Fruit fly (Drosophila melanogaster) whole organism, embryonic: ENCODE measurements around the gene Arc42.
A peak's percentile ranks its signal among the peaks of the same experiment; 100 is the strongest.

Experiments used
- CG10565 ChIP-seq: fragments of 200-800 bp; sonication (Bioruptor generic); optimal IDR thresholded peaks from 3 replicates; lab custom pipeline; 2016; ENCODE audit warnings: missing biosample characterization, mild to moderate bottlenecking, missing genetic modification characterization
- CG12104 ChIP-seq: fragments of 200-800 bp; sonication (Bioruptor generic); optimal IDR thresholded peaks from 3 replicates; lab custom pipeline; 2016; ENCODE audit warnings: missing biosample characterization, missing genetic modification characterization
- CG14441 ChIP-seq: fragments of 200-800 bp; sonication (Bioruptor generic); IDR thresholded peaks from 2 replicates; pipeline ENCODE4 v1.3.6; 2022; ENCODE audit warnings: missing biosample characterization, missing genetic modification characterization
- CG17361 ChIP-seq: fragments of 200-800 bp; sonication (Bioruptor generic); IDR thresholded peaks from 3 replicates; pipeline ENCODE4 v1.3.6; 2022; ENCODE audit warnings: missing biosample characterization, missing genetic modification characterization
- CG17612 ChIP-seq: fragments of 200-800 bp; sonication (Bioruptor generic); IDR thresholded peaks from 2 replicates; pipeline ENCODE4 v1.3.6; 2022; ENCODE audit warnings: missing biosample characterization, missing genetic modification characterization
- CG17829 ChIP-seq: fragments of 200-800 bp; optimal IDR thresholded peaks from 2 replicates; lab custom pipeline; 2019; ENCODE audit warnings: missing biosample characterization, mild to moderate bottlenecking, missing genetic modification characterization, moderate library complexity
- CG2120 ChIP-seq: fragments of 200-800 bp; sonication (Bioruptor generic); optimal IDR thresholded peaks from 3 replicates; lab custom pipeline; 2016; ENCODE audit warnings: missing biosample characterization, missing genetic modification characterization
- CG32532 ChIP-seq: fragments of 200-800 bp; sonication (Bioruptor generic); IDR thresholded peaks from 2 replicates; pipeline ENCODE4 v1.3.6; 2022; ENCODE audit warnings: missing biosample characterization, missing genetic modification characterization
- CG3281 ChIP-seq: fragments of 200-800 bp; sonication (Bioruptor generic); optimal IDR thresholded peaks from 3 replicates; lab custom pipeline; 2017; ENCODE audit warnings: missing biosample characterization, mild to moderate bottlenecking, missing genetic modification characterization
- CG34422 ChIP-seq: fragments of 200-800 bp; sonication (Bioruptor generic); IDR thresholded peaks from 3 replicates; pipeline ENCODE4 v1.3.6; 2022; ENCODE audit warnings: missing biosample characterization, missing genetic modification characterization
- CG6654 ChIP-seq: fragments of 200-800 bp; sonication (Bioruptor generic); optimal IDR thresholded peaks from 2 replicates; lab custom pipeline; 2017; ENCODE audit warnings: missing biosample characterization, mild to moderate bottlenecking, missing genetic modification characterization
- CG7357 ChIP-seq: fragments of 200-800 bp; sonication (Bioruptor generic); IDR thresholded peaks from 3 replicates; pipeline ENCODE4 v1.3.6; 2022; ENCODE audit warnings: missing biosample characterization, missing genetic modification characterization
- CG7963 ChIP-seq: fragments of 200-800 bp; sonication (Bioruptor generic); IDR thresholded peaks from 3 replicates; pipeline ENCODE4 v1.3.6; 2022; ENCODE audit warnings: missing biosample characterization, missing genetic modification characterization; ENCODE audit not compliant: partially characterized antibody
- CG8388 ChIP-seq: fragments of 200-800 bp; sonication (Bioruptor generic); optimal IDR thresholded peaks from 2 replicates; lab custom pipeline; 2019; ENCODE audit warnings: missing biosample characterization, mild to moderate bottlenecking, missing genetic modification characterization, moderate library complexity
- CG9797 ChIP-seq: fragments of 200-800 bp; sonication (Bioruptor generic); optimal IDR thresholded peaks from 3 replicates; lab custom pipeline; 2018; ENCODE audit warnings: missing biosample characterization, mild to moderate bottlenecking, missing genetic modification characterization
- Dek ChIP-seq: fragments of 200-800 bp; sonication (Bioruptor generic); optimal IDR thresholded peaks from 3 replicates; lab custom pipeline; 2019; ENCODE audit warnings: missing biosample characterization, mild to moderate bottlenecking, missing genetic modification characterization, moderate library complexity
- E2f1 ChIP-seq: fragments of 200-800 bp; sonication (Bioruptor generic); IDR thresholded peaks from 2 replicates; pipeline ENCODE4 v1.3.6; 2022; ENCODE audit warnings: missing biosample characterization, missing genetic modification characterization
- Fer1 ChIP-seq: fragments of 200-800 bp; sonication (Bioruptor generic); optimal IDR thresholded peaks from 2 replicates; lab custom pipeline; 2017; ENCODE audit warnings: missing biosample characterization, mild to moderate bottlenecking, missing genetic modification characterization
- HLH4C ChIP-seq: fragments of 200-800 bp; sonication (Bioruptor generic); IDR thresholded peaks from 3 replicates; pipeline ENCODE4 v1.3.6; 2022; ENCODE audit warnings: missing biosample characterization, missing genetic modification characterization; ENCODE audit not compliant: partially characterized antibody
- HmgZ ChIP-seq: fragments of 200-800 bp; sonication (Bioruptor generic); optimal IDR thresholded peaks from 2 replicates; lab custom pipeline; 2018; ENCODE audit warnings: missing biosample characterization, mild to moderate bottlenecking, missing genetic modification characterization
- Hr78 ChIP-seq, 2 experiments: fragments of 200-800 bp in 1 of 2; fragments of >200 bp in 1 of 2; sonication (Bioruptor generic) in 1 of 2; optimal IDR thresholded peaks; 2 replicates each; lab custom pipeline; 2017 to 2019; ENCODE audit warnings: missing biosample characterization in 2 of 2, missing genetic modification characterization in 2 of 2, mild to moderate bottlenecking in 1 of 2, moderate library complexity in 1 of 2
- Max ChIP-seq: fragments of 200-800 bp; sonication (Bioruptor generic); optimal IDR thresholded peaks from 2 replicates; lab custom pipeline; 2016; ENCODE audit warnings: missing biosample characterization, mild to moderate bottlenecking, missing genetic modification characterization
- Neu2 ChIP-seq: fragments of 200-800 bp; sonication (Bioruptor generic); optimal IDR thresholded peaks from 3 replicates; lab custom pipeline; 2016; ENCODE audit warnings: missing biosample characterization, missing genetic modification characterization, borderline replicate concordance
- Opbp ChIP-seq: fragments of 200-800 bp; sonication (Bioruptor generic); IDR thresholded peaks from 3 replicates; pipeline ENCODE4 v1.3.6; 2022; ENCODE audit warnings: missing biosample characterization, missing genetic modification characterization; ENCODE audit not compliant: partially characterized antibody
- Ravus ChIP-seq: fragments of 200-800 bp; sonication (Bioruptor generic); IDR thresholded peaks from 2 replicates; pipeline ENCODE4 v1.3.6; 2022; ENCODE audit warnings: missing biosample characterization, missing genetic modification characterization
- Scr ChIP-seq: fragments of 200-800 bp; sonication (Bioruptor generic); IDR thresholded peaks from 2 replicates; pipeline ENCODE4 v1.3.6; 2022; ENCODE audit warnings: missing biosample characterization, missing genetic modification characterization; ENCODE audit not compliant: partially characterized antibody
- Sox100B ChIP-seq: fragments of 200-800 bp; sonication (Bioruptor generic); optimal IDR thresholded peaks from 3 replicates; lab custom pipeline; 2018; ENCODE audit warnings: missing biosample characterization, mild to moderate bottlenecking, missing genetic modification characterization
- Sry-β ChIP-seq: fragments of 200-800 bp; sonication (Bioruptor generic); optimal IDR thresholded peaks from 2 replicates; lab custom pipeline; 2018; ENCODE audit warnings: missing biosample characterization, mild to moderate bottlenecking, missing genetic modification characterization, moderate library complexity
- ase ChIP-seq: fragments of 200-800 bp; sonication (Bioruptor generic); IDR thresholded peaks from 3 replicates; pipeline ENCODE4 v1.3.6; 2022; ENCODE audit warnings: missing biosample characterization, missing genetic modification characterization
- bcd ChIP-seq: fragments of 200-800 bp; sonication (Bioruptor generic); optimal IDR thresholded peaks from 2 replicates; lab custom pipeline; 2017; ENCODE audit warnings: missing biosample characterization, mild to moderate bottlenecking, missing genetic modification characterization
- danr ChIP-seq: fragments of 200-800 bp; sonication (Bioruptor generic); IDR thresholded peaks from 2 replicates; pipeline ENCODE4 v1.3.6; 2022; ENCODE audit warnings: missing biosample characterization, missing genetic modification characterization
- dpn ChIP-seq, 2 experiments: fragments of 200-800 bp; sonication (Bioruptor generic); optimal IDR thresholded peaks; 3 replicates each; lab custom pipeline; 2016; ENCODE audit warnings: missing biosample characterization in 2 of 2, missing genetic modification characterization in 2 of 2
- gem ChIP-seq: fragments of 200-800 bp; sonication (Bioruptor generic); optimal IDR thresholded peaks from 2 replicates; lab custom pipeline; 2019; ENCODE audit warnings: missing biosample characterization, mild to moderate bottlenecking, missing genetic modification characterization, moderate library complexity
- hbn ChIP-seq: fragments of 200-800 bp; sonication (Bioruptor generic); IDR thresholded peaks from 2 replicates; pipeline ENCODE4 v1.3.6; 2022; ENCODE audit warnings: missing biosample characterization, missing genetic modification characterization; ENCODE audit not compliant: partially characterized antibody
- hth ChIP-seq: fragments of >200 bp; optimal IDR thresholded peaks from 2 replicates; lab custom pipeline; 2017; ENCODE audit warnings: inconsistent platforms
- inv ChIP-seq: fragments of 200-800 bp; sonication (Bioruptor generic); IDR thresholded peaks from 2 replicates; pipeline ENCODE4 v1.3.6; 2022; ENCODE audit warnings: missing biosample characterization, missing genetic modification characterization; ENCODE audit not compliant: partially characterized antibody
- lola ChIP-seq, 3 experiments: fragments of >200 bp in 2 of 3; fragments of 200-800 bp in 1 of 3; sonication (Bioruptor generic) in 1 of 3; optimal IDR thresholded peaks; 2 replicates each; lab custom pipeline; 2017 to 2019; ENCODE audit warnings: missing biosample characterization in 3 of 3, missing genetic modification characterization in 3 of 3, mild to moderate bottlenecking in 1 of 3, moderate library complexity in 1 of 3
- onecut ChIP-seq: fragments of 200-800 bp; sonication (Bioruptor generic); IDR thresholded peaks from 2 replicates; pipeline ENCODE4 v1.3.6; 2022; ENCODE audit warnings: missing biosample characterization, missing genetic modification characterization
- pan ChIP-seq, 4 experiments: fragments of >200 bp in 3 of 4; fragments of 200-800 bp in 1 of 4; sonication (Bioruptor generic) in 1 of 4; optimal IDR thresholded peaks in 3 of 4; IDR thresholded peaks in 1 of 4; 2 replicates each; pipeline versions ENCODE4 v1.3.6 to Lab custom; 2017 to 2022; ENCODE audit warnings: missing biosample characterization in 2 of 4, missing genetic modification characterization in 2 of 4, mixed read lengths in 1 of 4
- slbo ChIP-seq: fragments of 200-800 bp; sonication (Bioruptor generic); IDR thresholded peaks from 2 replicates; pipeline ENCODE4 v1.3.6; 2022; ENCODE audit warnings: missing biosample characterization, missing genetic modification characterization
- tap ChIP-seq: fragments of 200-800 bp; optimal IDR thresholded peaks from 3 replicates; lab custom pipeline; 2019; ENCODE audit warnings: missing biosample characterization, mild to moderate bottlenecking, missing genetic modification characterization, moderate library complexity
- tgo ChIP-seq: fragments of 200-800 bp; sonication (Bioruptor generic); IDR thresholded peaks from 3 replicates; pipeline ENCODE4 v1.3.6; 2022; ENCODE audit warnings: missing biosample characterization, missing genetic modification characterization
- tna ChIP-seq: fragments of 200-800 bp; sonication (Bioruptor generic); IDR thresholded peaks from 2 replicates; pipeline ENCODE4 v1.3.6; 2022; ENCODE audit warnings: missing biosample characterization, missing genetic modification characterization; ENCODE audit not compliant: partially characterized antibody
- toy ChIP-seq: fragments of 200-800 bp; sonication (Bioruptor generic); IDR thresholded peaks from 2 replicates; pipeline ENCODE4 v1.3.6; 2022; ENCODE audit warnings: missing biosample characterization, missing genetic modification characterization
- vnd ChIP-seq: fragments of 200-800 bp; sonication (Bioruptor generic); IDR thresholded peaks from 3 replicates; pipeline ENCODE4 v1.3.6; 2022; ENCODE audit warnings: missing biosample characterization, missing genetic modification characterization; ENCODE audit not compliant: partially characterized antibody
- wdn ChIP-seq: fragments of 200-800 bp; sonication (Bioruptor generic); IDR thresholded peaks from 2 replicates; pipeline ENCODE4 v1.3.6; 2022; ENCODE audit warnings: missing biosample characterization, missing genetic modification characterization
- wor ChIP-seq: fragments of 200-800 bp; sonication (Bioruptor generic); IDR thresholded peaks from 2 replicates; pipeline ENCODE4 v1.3.6; 2022; ENCODE audit warnings: missing biosample characterization, missing genetic modification characterization

The Arc42 gene

DNA sequence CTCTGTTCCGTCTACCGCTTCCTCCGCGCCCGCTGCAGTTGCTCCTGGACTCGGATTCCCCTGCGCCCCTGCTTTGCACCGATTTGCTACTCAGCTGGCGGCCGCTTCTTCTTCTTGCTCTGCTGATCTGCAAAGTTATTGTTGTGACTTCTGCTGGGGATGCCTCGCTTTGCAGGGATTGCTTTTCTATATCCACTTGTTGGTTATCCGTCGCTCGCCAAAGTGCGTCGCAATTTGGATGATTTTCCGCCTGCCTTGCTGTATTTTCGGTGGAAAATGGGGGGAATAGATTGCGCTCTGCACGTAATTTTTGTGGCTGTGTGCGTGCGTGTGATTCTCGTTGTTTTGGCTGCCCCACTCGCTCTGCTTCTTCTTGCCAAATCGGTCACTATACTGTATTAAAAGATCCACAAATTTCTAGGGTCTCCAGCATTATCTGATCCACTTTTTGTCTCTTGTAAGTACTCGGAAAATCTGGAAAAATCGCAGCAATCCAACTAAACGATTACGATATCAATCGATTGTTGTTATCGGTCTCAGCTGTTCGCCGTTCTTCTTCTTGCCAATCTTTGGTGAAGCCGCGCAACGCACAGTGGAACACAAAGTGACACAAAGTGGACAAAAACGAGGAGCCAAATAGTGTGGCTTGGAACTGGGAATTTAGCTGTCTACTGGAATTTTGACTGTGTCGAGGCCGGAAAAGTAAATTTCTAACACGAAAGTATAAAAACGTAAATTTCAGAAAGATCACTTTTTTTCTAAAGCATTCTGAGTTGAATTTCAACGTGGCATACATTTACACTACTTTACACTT, 25.6 kb downstream of the Arc42 start, which contains the start of gene ClpX (continued):
- TF ChIP-seq HmgZ (peak; percentile 77), CG10565 (GFP tag; lab: Kevin White, UChicago) (no peak), CG12104 (GFP tag; lab: Kevin White, UChicago) (no peak), CG9797 (GFP tag; lab: Kevin White, UChicago) (peak; percentile 23), Hr78 (GFP tag; optimal IDR thresholded peaks at IDR 0.05; lab: Kevin White, UChicago) (no peak), Dek (tag; lab: Kevin White, UChicago) (peak; percentile 20), inv (GFP tag; lab: Robert Waterston, UW) (peak; percentile 45), ase (GFP tag; lab: Robert Waterston, UW) (no peak), Max (GFP tag; lab: Kevin White, UChicago) (no peak), Opbp (GFP tag; lab: Robert Waterston, UW) (peak; percentile 69), hth (no peak), CG32532 (GFP tag; lab: Robert Waterston, UW) (no peak), CG14441 (GFP tag; lab: Robert Waterston, UW) (no peak), CG8388 (no peak), CG34422 (GFP tag; lab: Robert Waterston, UW) (no peak), CG6654 (no peak), dpn (GFP tag; optimal IDR thresholded peaks at IDR 0.05; lab: Kevin White, UChicago) (no peak), gem (tag; lab: Kevin White, UChicago) (no peak), CG3281 (GFP tag; lab: Kevin White, UChicago) (peak; percentile 17), lola (GFP tag; optimal IDR thresholded peaks at IDR 0.05; lab: Kevin White, UChicago) (no peak), toy (no peak), tap (tag; lab: Kevin White, UChicago) (no peak), Sox100B (no peak), hbn (GFP tag; lab: Robert Waterston, UW) (peak; percentile 70), HLH4C (GFP tag; lab: Robert Waterston, UW) (peak; percentile 79), tna (GFP tag; lab: Robert Waterston, UW) (peak; percentile 59), onecut (GFP tag; lab: Robert Waterston, UW) (no peak), Ravus (no peak), Sry-β (GFP tag; lab: Kevin White, UChicago) (no peak), CG2120 (GFP tag; lab: Kevin White, UChicago) (peak; percentile 23), wor (GFP tag; lab: Robert Waterston, UW) (no peak), CG17612 (GFP tag; lab: Robert Waterston, UW) (no peak), danr (GFP tag; lab: Robert Waterston, UW) (no peak), Fer1 (GFP tag; lab: Kevin White, UChicago) (peak; percentile 27), Scr (peak; percentile 69), bcd (GFP tag; lab: Kevin White, UChicago) (no peak), Neu2 (GFP tag; lab: Kevin White, UChicago) (no peak), vnd (peak; percentile 66), CG17361 (GFP tag; lab: Robert Waterston, UW) (no peak), tgo (GFP tag; lab: Robert Waterston, UW) (no peak), slbo (GFP tag; lab: Robert Waterston, UW) (no peak), CG17829 (tag; lab: Kevin White, UChicago) (peak; percentile 34), CG7963 (GFP tag; lab: Robert Waterston, UW) (no peak), pan (optimal IDR thresholded peaks at IDR 0.05; lab: Kevin White, UChicago) (no peak), pan (GFP tag; optimal IDR thresholded peaks at IDR 0.05 in 1 of 2, IDR thresholded peaks at IDR 0.05 in 1 of 2) (peak in 1 of 2 experiments; percentile 12), CG7357 (GFP tag; lab: Robert Waterston, UW) (no peak), wdn (GFP tag; lab: Robert Waterston, UW) (no peak), E2f1 (GFP tag; lab: Robert Waterston, UW) (no peak)
